Worm (Caenorhabditis elegans) whole organism, L4 larva: ENCODE measurements around the gene sru-1.

Source experiments
- dve-1 ChIP-seq: sonication (generic microtip); optimal IDR thresholded peaks from 2 replicates; lab custom pipeline; 2017; ENCODE audit warnings: antibody characterized with exemption, mild to moderate bottlenecking, missing genetic modification characterization, missing compliant biosample characterization; ENCODE audit not compliant: insufficient read depth
- fos-1 ChIP-seq: fragments of 150-350 bp; optimal IDR thresholded peaks from 2 replicates; lab custom pipeline; 2014; ENCODE audit warnings: missing biosample characterization, missing genetic modification characterization
- jun-1 ChIP-seq: fragments of 150-350 bp; optimal IDR thresholded peaks from 2 replicates; lab custom pipeline; 2014; ENCODE audit warnings: missing biosample characterization, missing genetic modification reagents, missing genetic modification characterization
- lsy-2 ChIP-seq, 2 experiments: fragments of 150-350 bp in 1 of 2; sonication (generic microtip) in 1 of 2; optimal IDR thresholded peaks; 2 replicates each; lab custom pipeline; 2014 to 2017; ENCODE audit warnings: missing biosample characterization in 2 of 2, missing genetic modification characterization in 2 of 2
- nhr-48 ChIP-seq: sonication (generic microtip); optimal IDR thresholded peaks from 2 replicates; lab custom pipeline; 2016; ENCODE audit warnings: mild to moderate bottlenecking, missing genetic modification characterization, missing compliant biosample characterization
- nhr-76 ChIP-seq: fragments of 150-350 bp; optimal IDR thresholded peaks from 2 replicates; lab custom pipeline; 2014; ENCODE audit warnings: missing biosample characterization, missing genetic modification characterization
- pqm-1 ChIP-seq: sonication (generic microtip); optimal IDR thresholded peaks from 2 replicates; lab custom pipeline; 2017; ENCODE audit warnings: missing biosample characterization, missing genetic modification characterization
- snpc-4 ChIP-seq: fragments of 150-350 bp; optimal IDR thresholded peaks from 2 replicates; lab custom pipeline; 2014; ENCODE audit warnings: missing biosample characterization, missing genetic modification characterization

DNA sequence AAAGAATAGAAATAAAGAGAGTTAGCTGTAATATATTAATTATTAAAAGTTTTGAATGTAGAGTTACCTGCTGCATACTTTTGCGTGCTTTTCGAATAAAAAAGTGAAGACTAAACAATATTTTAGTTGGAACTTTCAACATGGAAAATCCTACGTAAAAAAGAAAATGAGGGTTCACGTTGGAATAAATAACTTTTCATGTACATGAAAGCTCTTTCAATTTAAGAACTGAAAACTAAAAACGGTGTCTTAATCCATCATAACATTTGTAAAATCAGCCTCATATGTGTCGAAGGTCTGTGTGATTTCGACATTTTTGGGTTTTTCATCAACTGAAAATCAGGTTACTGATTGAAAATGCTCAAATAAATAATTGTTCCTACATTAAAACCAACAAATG lies 17.8 kb downstream of the sru-1 start, which contains the start of gene ttr-9:
- TF ChIP-seq nhr-48 (no peak), nhr-76 (tag; lab: Kevin White, UChicago) (no peak), fos-1 (tag; lab: Kevin White, UChicago) (no peak), lsy-2 (tag; optimal IDR thresholded peaks at IDR 0.05; lab: Kevin White, UChicago) (no peak), jun-1 (no peak), snpc-4 (no peak), dve-1 (no peak), pqm-1 (tag; lab: Kevin White, UChicago) (no peak)
